Worm (Caenorhabditis elegans): ENCODE measurements around the gene srt-11.

DNA sequence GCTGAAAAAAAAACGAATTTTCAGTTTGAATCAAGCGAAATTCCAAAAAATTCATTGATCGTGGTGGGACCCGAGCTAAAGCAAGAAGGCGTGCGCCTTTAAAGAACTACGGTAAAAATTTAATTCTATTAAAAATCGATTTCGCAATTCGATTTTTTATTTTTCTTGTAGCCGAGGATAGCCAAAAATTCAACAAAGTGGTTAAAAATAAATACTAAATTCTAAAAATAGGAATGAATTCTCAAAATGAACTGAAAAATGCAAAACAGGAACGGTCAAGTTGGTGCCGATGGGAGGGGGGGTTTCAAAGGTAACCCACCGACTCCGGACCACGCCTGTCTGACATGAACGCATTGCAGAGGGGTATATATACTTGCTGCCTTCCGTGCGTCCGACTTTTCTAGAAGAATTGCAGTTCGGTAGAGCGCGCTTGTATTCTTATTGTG, 4.7 kb upstream of the srt-11 start:
- no peak for TF ChIP-seq nhr-77 (tag; optimal IDR thresholded peaks at IDR 0.05)
- TF ChIP-seq blmp-1 (tag; optimal IDR thresholded peaks at IDR 0.05), result no peak
- TF ChIP-seq ces-1 (GFP tag; optimal IDR thresholded peaks at IDR 0.05), result no peak
- no peak for TF ChIP-seq ama-1 (optimal IDR thresholded peaks at IDR 0.05)
- TF ChIP-seq jun-1 (tag; optimal IDR thresholded peaks at IDR 0.05), result no peak
